Fruit fly (Drosophila melanogaster): Measurements from ENCODE around the gene Polr1E.

- no peak for TF ChIP-seq usp (GFP tag; optimal IDR thresholded peaks at IDR 0.05)
- no peak for TF ChIP-seq trh (GFP tag; optimal IDR thresholded peaks at IDR 0.05)
Observed at dm6 chr3R:18255281-18255680, 46.2 kb downstream of the Polr1E start, which contains the start of the genes Ada2a, Polr2D, Tgs1 and moi.
